Worm (Caenorhabditis elegans) whole organism, midembryonic: ENCODE measurements around the gene xbx-6.

ENCODE experiments used
- T22C8.4 ChIP-seq: fragments of 200-800 bp; sonication (Bioruptor generic); IDR thresholded peaks from 2 replicates; pipeline ENCODE4 v1.3.6; 2022; ENCODE audit warnings: missing genetic modification characterization, missing compliant biosample characterization
- cog-1 ChIP-seq: sonication (generic microtip); optimal IDR thresholded peaks from 2 replicates; lab custom pipeline; 2016; ENCODE audit warnings: missing genetic modification characterization, missing compliant biosample characterization
- flt-1 ChIP-seq: fragments of 200-800 bp; sonication (Bioruptor generic); IDR thresholded peaks from 2 replicates; pipeline ENCODE4 v1.3.6; 2022; ENCODE audit warnings: missing genetic modification characterization, missing compliant biosample characterization
- klf-2 ChIP-seq: fragments of 200-800 bp; sonication (Bioruptor generic); conservative IDR thresholded peaks from 2 replicates; pipeline ENCODE4 v1.3.6; 2022; ENCODE audit warnings: missing genetic modification reagents, missing genetic modification characterization, missing compliant biosample characterization
- med-1 ChIP-seq: sonication (generic microtip); optimal IDR thresholded peaks from 2 replicates; lab custom pipeline; 2017; ENCODE audit warnings: missing genetic modification characterization, mild to moderate bottlenecking, missing compliant biosample characterization, antibody characterized with exemption, missing genetic modification reagents; ENCODE audit not compliant: insufficient read depth
- ref-1 ChIP-seq: fragments of 200-800 bp; sonication (Bioruptor generic); conservative IDR thresholded peaks from 2 replicates; pipeline ENCODE4 v1.3.6; 2022; ENCODE audit warnings: missing genetic modification reagents, missing genetic modification characterization, missing compliant biosample characterization
- tab-1 ChIP-seq: fragments of 200-800 bp; sonication (Bioruptor generic); IDR thresholded peaks from 2 replicates; pipeline ENCODE4 v1.3.6; 2022; ENCODE audit warnings: missing genetic modification characterization, missing compliant biosample characterization
- ztf-23 ChIP-seq: fragments of 200-800 bp; sonication (Bioruptor generic); IDR thresholded peaks from 2 replicates; pipeline ENCODE4 v1.3.6; 2022; ENCODE audit warnings: missing genetic modification reagents, missing genetic modification characterization, missing compliant biosample characterization
- ztf-29 ChIP-seq: fragments of 200-800 bp; sonication (Bioruptor generic); IDR thresholded peaks from 2 replicates; pipeline ENCODE4 v1.3.6; 2022; ENCODE audit warnings: missing genetic modification reagents, missing genetic modification characterization, missing compliant biosample characterization

xbx-6 gene

DNA sequence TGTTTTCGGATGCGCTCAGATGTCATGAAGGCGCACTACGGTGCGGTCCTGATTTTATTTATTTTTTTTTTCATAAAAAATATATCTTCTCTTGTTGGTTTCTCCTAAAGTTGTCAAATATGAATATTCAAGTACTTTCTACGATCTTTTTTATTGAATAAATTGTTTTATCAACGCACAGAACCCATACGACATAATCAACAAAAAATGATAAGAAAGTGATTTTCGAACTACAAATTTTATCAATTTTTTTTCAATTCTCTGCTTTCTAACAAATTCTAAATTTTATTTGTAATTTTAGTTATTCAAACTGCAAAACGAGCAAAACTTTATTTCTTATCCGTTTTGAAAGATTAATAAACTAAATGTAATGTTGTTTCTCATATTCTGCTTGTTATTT lies 994 bp upstream of the xbx-6 start:
- TF ChIP-seq med-1 (GFP tag; lab: Kevin White, UChicago) (no peak), tab-1 (GFP tag; lab: Robert Waterston, UW) (no peak), klf-2 (GFP tag; lab: Robert Waterston, UW) (no peak), cog-1 (no peak)

DNA sequence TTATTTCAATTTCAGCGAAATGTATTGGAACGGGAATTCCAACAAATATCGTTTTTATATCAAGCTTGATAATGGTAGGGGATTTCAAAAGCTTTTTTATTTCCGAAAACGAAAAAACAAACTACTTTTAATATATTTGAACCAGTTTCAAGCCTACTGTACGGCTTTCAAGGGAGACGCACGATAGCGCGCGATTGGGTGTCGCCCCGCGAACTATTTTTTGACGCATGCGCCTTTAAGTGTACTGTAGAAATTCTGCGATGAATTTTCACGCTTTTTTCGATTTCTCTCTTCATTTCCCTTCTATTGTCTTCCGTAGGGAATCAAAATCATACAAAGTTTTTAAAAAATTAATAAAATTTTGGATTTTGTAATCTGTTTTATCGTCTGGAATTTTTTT lies 694 bp downstream of the xbx-6 start:
- TF ChIP-seq tab-1 (GFP tag; lab: Robert Waterston, UW) (no peak), med-1 (GFP tag; lab: Kevin White, UChicago) (no peak), cog-1 (no peak), flt-1 (GFP tag; lab: Robert Waterston, UW) (no peak), ztf-23 (GFP tag; lab: Robert Waterston, UW) (no peak), ztf-29 (GFP tag; lab: Robert Waterston, UW) (no peak), klf-2 (GFP tag; lab: Robert Waterston, UW) (no peak), T22C8.4 (GFP tag; lab: Robert Waterston, UW) (no peak), ref-1 (no peak)

DNA sequence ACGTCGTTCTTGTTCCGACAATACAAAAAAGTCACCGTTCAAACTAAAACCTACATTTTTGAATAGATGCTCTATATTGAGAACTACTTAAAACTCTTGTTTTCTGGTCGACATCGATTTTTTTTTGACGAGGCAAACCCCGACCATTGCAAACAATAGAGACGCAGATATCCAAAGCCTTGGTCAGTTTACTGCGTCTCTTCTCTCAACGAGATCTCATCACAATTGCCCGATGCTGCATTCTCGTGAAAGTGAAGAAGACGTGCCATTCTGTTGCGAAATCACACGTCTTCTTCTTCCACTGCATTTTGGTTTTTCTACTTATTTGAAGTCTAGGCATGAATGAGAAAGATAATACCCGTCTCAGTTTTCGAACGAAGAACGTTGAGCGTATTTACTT lies 1.5 kb downstream of the xbx-6 start:
- TF ChIP-seq T22C8.4 (GFP tag; lab: Robert Waterston, UW) (peak; percentile 41; the same call in 1 of the 2 replicates), cog-1 (peak; percentile 8), ztf-29 (GFP tag; lab: Robert Waterston, UW) (no peak)

DNA sequence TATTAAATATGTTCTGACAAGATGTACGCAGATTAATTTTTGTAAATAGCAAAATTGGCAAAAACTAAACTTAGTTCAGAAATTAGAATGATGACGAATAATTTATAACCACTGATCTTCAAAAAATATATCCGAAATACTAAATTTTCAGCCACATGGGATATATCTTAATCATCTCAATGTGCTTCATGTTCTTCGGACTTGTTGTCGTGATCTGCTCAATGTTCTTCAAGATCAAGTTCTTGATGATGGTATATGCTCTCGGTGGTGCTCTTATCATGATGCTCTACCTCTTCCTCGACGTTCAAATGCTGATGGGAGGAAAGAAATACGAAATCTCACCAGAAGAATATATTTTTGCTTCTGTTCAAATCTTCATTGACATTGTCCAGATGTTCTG lies 3.7 kb downstream of the xbx-6 start:
- no peak for TF ChIP-seq ref-1
- TF ChIP-seq flt-1 (GFP tag; lab: Robert Waterston, UW), result no peak
- TF ChIP-seq ztf-23 (GFP tag; lab: Robert Waterston, UW), result no peak
- TF ChIP-seq klf-2 (GFP tag; lab: Robert Waterston, UW), result no peak
- TF ChIP-seq T22C8.4 (GFP tag; lab: Robert Waterston, UW), result no peak
- no peak for TF ChIP-seq ztf-29 (GFP tag; lab: Robert Waterston, UW)
- TF ChIP-seq cog-1, result no peak
- no peak for TF ChIP-seq med-1 (GFP tag; lab: Kevin White, UChicago)
- no peak for TF ChIP-seq tab-1 (GFP tag; lab: Robert Waterston, UW)

DNA sequence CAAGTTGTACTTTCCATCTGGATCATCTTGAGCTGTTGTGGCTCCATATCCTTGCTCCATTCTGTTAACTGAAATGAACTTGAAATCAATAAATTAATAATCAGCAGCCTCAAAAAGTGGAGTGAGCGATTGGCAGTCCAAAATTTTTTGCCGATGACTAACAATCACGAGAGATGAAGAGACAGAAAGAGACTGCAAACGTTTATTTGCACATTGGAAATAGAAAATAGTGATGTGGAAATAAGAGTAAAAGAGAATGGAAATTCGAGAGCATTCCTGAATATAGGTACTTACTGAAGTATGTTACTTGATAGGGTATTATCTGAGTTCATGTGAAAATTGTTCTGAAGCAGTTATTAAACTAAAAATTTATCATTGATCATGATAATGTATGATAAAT lies 6.9 kb downstream of the xbx-6 start, which contains the start of gene tag-120:
Gene tag-120 (minus strand): TSS at position 68 of the 400 bp plus-strand sequence.
- TF ChIP-seq cog-1, result no peak
- no peak for TF ChIP-seq med-1 (GFP tag; lab: Kevin White, UChicago)
- no peak for TF ChIP-seq ztf-23 (GFP tag; lab: Robert Waterston, UW)
- TF ChIP-seq klf-2 (GFP tag; lab: Robert Waterston, UW), result no peak
- no peak for TF ChIP-seq flt-1 (GFP tag; lab: Robert Waterston, UW)
- no peak for TF ChIP-seq ref-1
- no peak for TF ChIP-seq T22C8.4 (GFP tag; lab: Robert Waterston, UW)
- no peak for TF ChIP-seq tab-1 (GFP tag; lab: Robert Waterston, UW)
- no peak for TF ChIP-seq ztf-29 (GFP tag; lab: Robert Waterston, UW)

DNA sequence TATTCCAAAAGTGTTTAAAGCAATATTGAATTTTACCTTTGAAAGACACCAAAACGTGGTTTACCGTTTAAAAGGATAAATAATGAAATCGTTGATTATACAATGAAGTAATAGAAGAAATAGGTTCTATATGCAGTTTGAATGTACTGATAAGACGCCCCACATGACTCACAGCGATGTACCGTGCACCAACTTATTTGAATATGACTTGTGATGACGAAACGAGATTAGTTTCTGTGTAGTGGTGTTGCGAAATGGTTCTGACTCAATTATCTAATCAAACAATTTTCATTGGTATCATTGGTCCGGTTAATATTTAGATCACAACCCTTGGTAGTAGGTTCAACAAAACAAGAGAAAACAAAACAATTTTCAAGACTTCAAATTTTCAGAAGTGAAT lies 8.3 kb downstream of the xbx-6 start:
- TF ChIP-seq klf-2 (GFP tag; lab: Robert Waterston, UW) (no peak), T22C8.4 (GFP tag; lab: Robert Waterston, UW) (no peak), flt-1 (GFP tag; lab: Robert Waterston, UW) (no peak), med-1 (GFP tag; lab: Kevin White, UChicago) (no peak), tab-1 (GFP tag; lab: Robert Waterston, UW) (no peak), ztf-23 (GFP tag; lab: Robert Waterston, UW) (no peak)

DNA sequence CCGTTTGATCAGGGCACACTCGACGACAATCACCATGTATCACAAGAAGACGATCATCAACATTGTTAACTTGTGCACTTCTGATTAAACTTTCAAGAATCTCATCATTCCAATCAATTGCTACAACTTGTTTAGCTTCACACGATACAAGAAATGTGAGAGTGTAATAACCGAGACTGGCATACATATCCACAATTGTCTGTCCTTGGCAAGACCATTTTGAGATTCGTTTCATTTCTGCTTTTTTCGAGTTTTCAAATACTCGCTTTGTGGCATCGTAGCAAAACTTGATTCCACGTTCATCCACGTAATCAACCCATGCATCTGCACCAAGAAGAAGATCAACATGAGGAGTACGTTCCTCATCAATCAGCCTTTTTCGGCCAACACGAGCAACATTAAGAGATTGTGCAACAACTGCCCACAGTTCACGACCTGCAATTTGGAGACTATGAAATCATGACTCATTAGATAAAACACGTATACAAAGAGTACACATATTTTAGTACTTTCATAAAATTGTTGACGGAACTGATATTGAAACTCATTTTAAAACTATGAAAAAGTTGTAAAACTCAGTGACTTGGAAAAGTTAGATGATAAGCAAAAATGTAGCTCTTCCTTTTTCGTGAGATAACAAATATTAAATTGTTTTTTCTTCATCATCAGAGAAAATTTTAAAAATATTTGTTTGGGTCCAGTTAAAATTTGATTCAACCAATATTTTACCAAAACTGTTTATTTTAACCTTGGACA lies 9.7 kb downstream of the xbx-6 start:
- no peak for TF ChIP-seq tab-1 (GFP tag; lab: Robert Waterston, UW)
- TF ChIP-seq ztf-29 (GFP tag; lab: Robert Waterston, UW), result no peak
- TF ChIP-seq klf-2 (GFP tag; lab: Robert Waterston, UW), result no peak
- no peak for TF ChIP-seq ref-1
- TF ChIP-seq cog-1, result no peak
- no peak for TF ChIP-seq T22C8.4 (GFP tag; lab: Robert Waterston, UW)
- TF ChIP-seq ztf-23 (GFP tag; lab: Robert Waterston, UW), result no peak
- TF ChIP-seq flt-1 (GFP tag; lab: Robert Waterston, UW), result no peak
- TF ChIP-seq med-1 (GFP tag; lab: Kevin White, UChicago), result no peak

DNA sequence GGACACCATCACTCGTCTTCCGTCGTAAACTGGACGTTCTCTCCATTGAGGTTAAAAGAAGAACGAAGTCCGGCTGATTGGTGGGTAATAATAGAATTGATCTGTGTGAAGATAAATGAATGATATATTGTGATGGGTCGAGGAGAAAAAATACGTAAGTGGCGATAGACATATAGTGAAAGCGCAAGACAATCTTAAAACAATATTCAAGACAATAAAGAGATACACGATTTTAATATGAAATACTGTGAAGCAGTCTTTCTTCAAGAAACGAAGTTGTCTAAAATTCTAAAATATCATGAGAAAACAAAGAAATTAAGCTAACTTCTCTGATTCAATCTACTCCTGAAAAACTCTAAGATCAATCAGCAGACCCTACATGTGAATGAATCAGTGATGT lies 10.7 kb downstream of the xbx-6 start, which contains the start of gene F40F9.10:
Gene F40F9.10 (minus strand): TSS at position 101 of the 400 bp plus-strand sequence.
- TF ChIP-seq ztf-23 (GFP tag; lab: Robert Waterston, UW) (no peak), ztf-29 (GFP tag; lab: Robert Waterston, UW) (no peak), med-1 (GFP tag; lab: Kevin White, UChicago) (no peak), ref-1 (no peak), cog-1 (no peak), tab-1 (GFP tag; lab: Robert Waterston, UW) (no peak)

DNA sequence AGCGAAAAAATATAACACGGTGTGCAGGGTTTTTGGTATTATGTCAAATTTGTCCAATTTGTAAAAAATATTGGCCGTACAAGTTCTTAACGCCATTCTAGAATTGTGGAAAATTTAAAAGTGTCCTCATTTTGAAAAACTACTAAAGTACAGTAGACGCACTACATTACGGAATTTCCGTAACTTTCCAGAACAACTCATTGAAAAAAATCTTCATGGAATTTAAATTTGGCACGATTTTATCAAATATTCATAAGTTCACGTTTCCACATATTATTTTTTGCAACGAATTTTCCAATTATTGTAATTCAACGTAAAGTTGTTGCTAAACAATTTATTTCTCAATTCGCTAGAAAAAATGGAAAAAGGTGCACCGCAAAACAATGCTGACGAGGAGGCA lies 12.1 kb downstream of the xbx-6 start, which contains the start of gene F40F9.3:
Gene F40F9.3 (plus strand): TSS at position 301 of the 400 bp plus-strand sequence.
- no peak for TF ChIP-seq ztf-29 (GFP tag; lab: Robert Waterston, UW)
- TF ChIP-seq klf-2 (GFP tag; lab: Robert Waterston, UW), result no peak
- no peak for TF ChIP-seq flt-1 (GFP tag; lab: Robert Waterston, UW)
- no peak for TF ChIP-seq ref-1
- TF ChIP-seq med-1 (GFP tag; lab: Kevin White, UChicago), result no peak
- no peak for TF ChIP-seq T22C8.4 (GFP tag; lab: Robert Waterston, UW)
- TF ChIP-seq tab-1 (GFP tag; lab: Robert Waterston, UW), result no peak
- no peak for TF ChIP-seq ztf-23 (GFP tag; lab: Robert Waterston, UW)
